Worm (Caenorhabditis elegans) whole organism, L4/young adult: ENCODE results near the gene K09C6.8.

Experiments
- W03F9.2 ChIP-seq: fragments of 150-350 bp; optimal IDR thresholded peaks from 2 replicates; lab custom pipeline; 2014; ENCODE audit warnings: missing biosample characterization, missing genetic modification characterization
- dao-5 ChIP-seq: sonication (generic microtip); optimal IDR thresholded peaks from 2 replicates; lab custom pipeline; 2016; ENCODE audit warnings: missing genotype, missing genetic modification characterization, moderate library complexity, missing compliant biosample characterization
- him-1 ChIP-seq: sonication (generic microtip); optimal IDR thresholded peaks from 2 replicates; lab custom pipeline; 2016; ENCODE audit warnings: missing genotype, missing genetic modification reagents, missing genetic modification characterization, missing compliant biosample characterization

DNA sequence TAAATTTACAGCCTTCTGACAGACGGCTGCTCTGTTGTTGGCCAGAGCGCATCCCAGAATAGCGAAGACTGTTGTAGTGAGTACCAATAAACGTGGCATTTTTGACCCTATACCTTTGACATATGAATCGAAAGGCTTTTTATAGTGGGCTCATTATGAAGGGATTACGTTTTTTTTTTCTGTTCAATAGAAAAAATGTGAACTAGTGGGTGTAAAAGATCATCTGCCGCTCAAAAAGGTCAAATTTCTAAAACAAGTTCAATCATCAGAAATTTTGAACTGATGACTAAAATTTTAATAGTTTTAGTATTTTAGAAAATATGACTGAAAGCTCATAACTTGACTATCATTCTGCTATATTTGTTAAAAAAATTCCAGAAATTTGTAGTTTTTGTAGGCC, 11.9 kb upstream of the K09C6.8 start, which contains the start of gene K09C6.9:
- TF ChIP-seq W03F9.2 (no peak), him-1 (tag; lab: Kevin White, UChicago) (no peak), dao-5 (tag; lab: Kevin White, UChicago) (no peak)
